Worm (Caenorhabditis elegans) whole organism, young adult: ENCODE measurements around the gene daf-41.

Experiments
- B0019.2 ChIP-seq: fragments of 200-800 bp; sonication (Bioruptor generic); conservative IDR thresholded peaks from 2 replicates; pipeline ENCODE4 v1.3.6; 2022; ENCODE audit warnings: missing genetic modification reagents, missing genetic modification characterization, missing compliant biosample characterization
- F55B11.4 ChIP-seq: sonication (generic microtip); optimal IDR thresholded peaks from 2 replicates; lab custom pipeline; 2016; ENCODE audit warnings: missing compliant biosample characterization, missing genetic modification characterization, borderline replicate concordance; ENCODE audit not compliant: insufficient read depth
- efl-1 ChIP-seq: fragments of 150-350 bp; optimal IDR thresholded peaks from 2 replicates; lab custom pipeline; 2014; ENCODE audit warnings: missing biosample characterization, missing genetic modification reagents, missing genetic modification characterization
- egl-18 ChIP-seq: fragments of 200-800 bp; sonication (Bioruptor generic); IDR thresholded peaks from 2 replicates; pipeline ENCODE4 v1.3.6; 2022; ENCODE audit warnings: missing genetic modification reagents, missing genetic modification characterization, missing compliant biosample characterization
- let-607 ChIP-seq, 2 experiments: fragments of 200-800 bp in 1 of 2; sonication (Bioruptor generic) in 1 of 2; sonication (generic microtip) in 1 of 2; optimal IDR thresholded peaks; 2 replicates each; lab custom pipeline; 2016 to 2018; ENCODE audit warnings: mild to moderate bottlenecking in 2 of 2, missing compliant biosample characterization in 2 of 2, missing genetic modification characterization in 2 of 2, moderate library complexity in 2 of 2, missing genotype in 1 of 2
- nhr-27 ChIP-seq: fragments of 200-800 bp; sonication (Bioruptor generic); optimal IDR thresholded peaks from 2 replicates; lab custom pipeline; 2018; ENCODE audit warnings: mild to moderate bottlenecking, missing genetic modification characterization, moderate library complexity, missing compliant biosample characterization
- rec-8 ChIP-seq, 2 experiments: sonication (generic microtip); optimal IDR thresholded peaks; 2 replicates each; lab custom pipeline; 2016; ENCODE audit warnings: mild to moderate bottlenecking in 2 of 2, missing genetic modification characterization in 2 of 2, missing genetic modification reagents in 2 of 2, missing genotype in 2 of 2, missing biosample characterization in 1 of 2, missing compliant biosample characterization in 1 of 2, moderate library complexity in 1 of 2
- sea-2 ChIP-seq: fragments of 200-800 bp; sonication (Bioruptor generic); IDR thresholded peaks from 2 replicates; pipeline ENCODE4 v1.3.6; 2022; ENCODE audit warnings: missing genetic modification characterization, missing compliant biosample characterization

ce11 chrIII:5233140-5233539 is 41.4 kb downstream of the daf-41 start:
- TF ChIP-seq F55B11.4 (no peak), efl-1 (GFP tag; lab: Kevin White, UChicago) (no peak), egl-18 (GFP tag; lab: Robert Waterston, UW) (no peak), B0019.2 (GFP tag; lab: Robert Waterston, UW) (no peak), let-607 (tag; optimal IDR thresholded peaks at IDR 0.05; lab: Kevin White, UChicago) (no peak), sea-2 (no peak), nhr-27 (tag; lab: Kevin White, UChicago) (no peak), rec-8 (tag; optimal IDR thresholded peaks at IDR 0.05; lab: Kevin White, UChicago) (no peak)
